Worm (Caenorhabditis elegans): ENCODE data around the gene C27A7.8.

The C27A7.8 gene

ce11 chrV:12152857-12153256 lies at the start of gene C27A7.8:
C27A7.8 (plus strand) TSS chrV:12153157.
- TF ChIP-seq ekl-4 (GFP tag; IDR thresholded peaks at IDR 0.05) (no peak), C17E4.6 (GFP tag; IDR thresholded peaks at IDR 0.05) (no peak), B0019.2 (GFP tag; conservative IDR thresholded peaks at IDR 0.05) (no peak), him-1 (tag; optimal IDR thresholded peaks at IDR 0.05) (no peak), fkh-3 (tag; optimal IDR thresholded peaks at IDR 0.05) (no peak), B0035.1 (tag; optimal IDR thresholded peaks at IDR 0.05) (no peak), snpc-3.4 (tag; optimal IDR thresholded peaks at IDR 0.05) (no peak), chd-7 (tag; optimal IDR thresholded peaks at IDR 0.05) (no peak), ets-4 (GFP tag; optimal IDR thresholded peaks at IDR 0.05) (no peak), lin-35 (GFP tag; optimal IDR thresholded peaks at IDR 0.05) (no peak), xnd-1 (tag; optimal IDR thresholded peaks at IDR 0.05) (no peak), lir-1 (GFP tag; conservative IDR thresholded peaks at IDR 0.05) (no peak), F23B12.7 (tag; optimal IDR thresholded peaks at IDR 0.05; ENCODE audit: insufficient read depth) (no peak)

ce11 chrV:12103920-12104319 lies 49.0 kb upstream of the C27A7.8 start, which contains the start of gene nhr-153:
nhr-153 (plus strand) TSS chrV:12104220.
- TF ChIP-seq akir-1 (GFP tag; optimal IDR thresholded peaks at IDR 0.05) (no peak), lsl-1 (GFP tag; optimal IDR thresholded peaks at IDR 0.05) (no peak), K11D2.4 (GFP tag; IDR thresholded peaks at IDR 0.05) (no peak), ama-1 (optimal IDR thresholded peaks at IDR 0.05) (no peak), ama-1 (GFP tag; optimal IDR thresholded peaks at IDR 0.05) (no peak), lin-26 (GFP tag; IDR thresholded peaks at IDR 0.05) (no peak), egl-44 (GFP tag; IDR thresholded peaks at IDR 0.05) (no peak), ztf-3 (GFP tag; optimal IDR thresholded peaks at IDR 0.05) (no peak), dpl-1 (GFP tag; optimal IDR thresholded peaks at IDR 0.05) (no peak), ceh-58 (GFP tag; IDR thresholded peaks at IDR 0.05) (no peak), F23B12.7 (tag; optimal IDR thresholded peaks at IDR 0.05; ENCODE audit: insufficient read depth) (no peak), F10E7.11 (tag; optimal IDR thresholded peaks at IDR 0.05) (no peak), sdz-38 (tag; optimal IDR thresholded peaks at IDR 0.05) (no peak), F57C9.4 (tag; optimal IDR thresholded peaks at IDR 0.05) (no peak), ztf-18 (tag; optimal IDR thresholded peaks at IDR 0.05) (no peak), him-1 (tag; optimal IDR thresholded peaks at IDR 0.05) (no peak), D2030.7 (GFP tag; IDR thresholded peaks at IDR 0.05) (no peak), aptf-2 (GFP tag; conservative IDR thresholded peaks at IDR 0.05) (no peak)

ce11 chrV:12106841-12107240 lies 46.1 kb upstream of the C27A7.8 start, which contains the start of gene nhr-136:
nhr-136 (plus strand) TSS chrV:12107141.
- TF ChIP-seq nhr-80 (tag; optimal IDR thresholded peaks at IDR 0.05): peak; percentile 2
- no peak for TF ChIP-seq nhr-27 (tag; optimal IDR thresholded peaks at IDR 0.05)

- TF ChIP-seq ceh-79 (tag; optimal IDR thresholded peaks at IDR 0.05) (no peak), K11D2.4 (GFP tag; IDR thresholded peaks at IDR 0.05) (no peak), attf-6 (GFP tag; IDR thresholded peaks at IDR 0.05) (no peak), somi-1 (GFP tag; optimal IDR thresholded peaks at IDR 0.05) (no peak), ztf-18 (tag; optimal IDR thresholded peaks at IDR 0.05) (no peak), nhr-90 (tag; optimal IDR thresholded peaks at IDR 0.05) (no peak), snpc-1.1 (tag; optimal IDR thresholded peaks at IDR 0.05; ENCODE audit: insufficient read depth) (no peak), nhr-80 (tag; optimal IDR thresholded peaks at IDR 0.05) (no peak), F39B2.1 (GFP tag; IDR thresholded peaks at IDR 0.05) (no peak)
These were observed 41.5 kb upstream of the C27A7.8 start, which contains the start of gene lhpp-1 for ce11 chrV:12111452-12111851. lhpp-1 (minus strand) TSS chrV:12111805.
